Worm (Caenorhabditis elegans) whole organism, L1 larva: ENCODE results near the gene immp-1.

Source experiments
- C04F5.9 ChIP-seq: sonication (generic microtip); optimal IDR thresholded peaks from 2 replicates; lab custom pipeline; 2016; ENCODE audit warnings: missing genetic modification characterization, missing compliant biosample characterization
- Y116A8C.19 ChIP-seq: sonication (generic microtip); optimal IDR thresholded peaks from 2 replicates; lab custom pipeline; 2016; ENCODE audit warnings: missing compliant biosample characterization, missing genetic modification characterization, borderline replicate concordance
- aha-1 ChIP-seq: fragments of 150-350 bp; optimal IDR thresholded peaks from 2 replicates; lab custom pipeline; 2014; ENCODE audit warnings: missing biosample characterization, missing genetic modification characterization
- ama-1 ChIP-seq: fragments of 150-350 bp; optimal IDR thresholded peaks from 2 replicates; lab custom pipeline; 2014
- blmp-1 ChIP-seq: fragments of 150-350 bp; optimal IDR thresholded peaks from 2 replicates; lab custom pipeline; 2014; ENCODE audit warnings: missing biosample characterization, missing genetic modification characterization
- ceh-63 ChIP-seq: fragments of 200-800 bp; sonication (Bioruptor generic); optimal IDR thresholded peaks from 2 replicates; lab custom pipeline; 2018; ENCODE audit warnings: mild to moderate bottlenecking, missing genetic modification characterization, missing compliant biosample characterization
- ceh-8 ChIP-seq: fragments of 200-800 bp; sonication (Bioruptor generic); optimal IDR thresholded peaks from 2 replicates; lab custom pipeline; 2018; ENCODE audit warnings: mild to moderate bottlenecking, missing genetic modification characterization, moderate library complexity, missing compliant biosample characterization
- ceh-82 ChIP-seq, 3 experiments: fragments of 150-350 bp in 1 of 3; sonication (generic microtip) in 2 of 3; optimal IDR thresholded peaks; 2 replicates each; lab custom pipeline; 2014 to 2017; ENCODE audit warnings: missing biosample characterization in 3 of 3, missing genetic modification characterization in 3 of 3
- ceh-88 ChIP-seq: fragments of 200-800 bp; sonication (Bioruptor generic); IDR thresholded peaks from 2 replicates; pipeline ENCODE4 v1.3.6; 2022; ENCODE audit warnings: missing genetic modification characterization, missing compliant biosample characterization
- ceh-90 ChIP-seq: sonication (generic microtip); optimal IDR thresholded peaks from 2 replicates; lab custom pipeline; 2016; ENCODE audit warnings: missing genetic modification characterization, missing compliant biosample characterization
- dpl-1 ChIP-seq, 3 experiments: fragments of 150-350 bp in 2 of 3; sonication (generic microtip) in 1 of 3; optimal IDR thresholded peaks; 2 replicates each; lab custom pipeline; 2014 to 2017; ENCODE audit warnings: missing biosample characterization in 3 of 3, missing genetic modification characterization in 3 of 3, missing genetic modification reagents in 3 of 3
- dsc-1 ChIP-seq: sonication (generic microtip); optimal IDR thresholded peaks from 2 replicates; lab custom pipeline; 2016; ENCODE audit warnings: mild to moderate bottlenecking, missing genetic modification characterization, missing compliant biosample characterization
- efl-1 ChIP-seq, 4 experiments: fragments of 150-350 bp; optimal IDR thresholded peaks in 3 of 4; peaks in 1 of 4; 1 replicate in 1 of 4; 2 replicates in 3 of 4; lab custom pipeline; 2014; ENCODE audit warnings: missing biosample characterization in 2 of 4, missing genetic modification characterization in 2 of 4, missing genetic modification reagents in 2 of 4
- efl-3 ChIP-seq: fragments of 200-800 bp; sonication (Bioruptor generic); optimal IDR thresholded peaks from 2 replicates; lab custom pipeline; 2018; ENCODE audit warnings: mild to moderate bottlenecking, missing genetic modification characterization, missing compliant biosample characterization
- ets-5 ChIP-seq: fragments of 200-800 bp; sonication (Bioruptor generic); IDR thresholded peaks from 2 replicates; pipeline ENCODE4 v1.3.6; 2022; ENCODE audit warnings: missing genetic modification characterization, missing compliant biosample characterization
- fkh-10 ChIP-seq: sonication (generic microtip); optimal IDR thresholded peaks from 2 replicates; lab custom pipeline; 2017; ENCODE audit warnings: missing biosample characterization, missing genetic modification reagents, missing genetic modification characterization
- fos-1 ChIP-seq: fragments of 150-350 bp; optimal IDR thresholded peaks from 2 replicates; lab custom pipeline; 2014; ENCODE audit warnings: missing biosample characterization, missing genetic modification characterization
- grh-1 ChIP-seq: fragments of 200-800 bp; sonication (Bioruptor generic); IDR thresholded peaks from 2 replicates; pipeline ENCODE4 v1.3.6; 2022; ENCODE audit warnings: missing genetic modification reagents, missing genetic modification characterization, missing compliant biosample characterization
- hlh-17 ChIP-seq: fragments of 200-800 bp; sonication (Bioruptor generic); optimal IDR thresholded peaks from 2 replicates; lab custom pipeline; 2018; ENCODE audit warnings: missing genetic modification characterization, mild to moderate bottlenecking, missing compliant biosample characterization, moderate library complexity, borderline replicate concordance
- hpl-2 ChIP-seq: fragments of 150-350 bp; optimal IDR thresholded peaks from 2 replicates; lab custom pipeline; 2014; ENCODE audit warnings: missing biosample characterization, missing genetic modification reagents, missing genetic modification characterization
- irx-1 ChIP-seq: sonication (generic microtip); optimal IDR thresholded peaks from 2 replicates; lab custom pipeline; 2016; ENCODE audit warnings: missing genetic modification characterization, missing compliant biosample characterization
- isw-1 ChIP-seq: fragments of 200-800 bp; sonication (Bioruptor generic); IDR thresholded peaks from 2 replicates; pipeline ENCODE4 v1.3.6; 2022; ENCODE audit warnings: missing genetic modification characterization, missing compliant biosample characterization
- lin-14 ChIP-seq: fragments of 200-800 bp; sonication (Bioruptor generic); optimal IDR thresholded peaks from 2 replicates; lab custom pipeline; 2018; ENCODE audit warnings: mild to moderate bottlenecking, missing genetic modification characterization, moderate library complexity, missing compliant biosample characterization
- lin-39 ChIP-seq: fragments of 150-350 bp; optimal IDR thresholded peaks from 2 replicates; lab custom pipeline; 2014; ENCODE audit warnings: missing biosample characterization, missing genetic modification reagents, missing genetic modification characterization
- lir-3 ChIP-seq: sonication (generic microtip); optimal IDR thresholded peaks from 2 replicates; lab custom pipeline; 2016; ENCODE audit warnings: mild to moderate bottlenecking, missing genetic modification characterization, moderate library complexity, missing compliant biosample characterization; ENCODE audit not compliant: poor library complexity
- lsy-2 ChIP-seq, 2 experiments: fragments of 150-350 bp; optimal IDR thresholded peaks; 2 replicates each; lab custom pipeline; 2014; ENCODE audit warnings: missing biosample characterization in 2 of 2, missing genetic modification characterization in 2 of 2
- mdl-1 ChIP-seq, 2 experiments: fragments of 150-350 bp; optimal IDR thresholded peaks; 2 replicates each; lab custom pipeline; 2014 to 2017; ENCODE audit warnings: missing biosample characterization in 2 of 2, missing genetic modification characterization in 2 of 2, inconsistent platforms in 1 of 2
- mep-1 ChIP-seq: fragments of 150-350 bp; optimal IDR thresholded peaks from 2 replicates; lab custom pipeline; 2014; ENCODE audit warnings: missing biosample characterization, missing genetic modification characterization
- nhr-12 ChIP-seq: sonication (generic microtip); optimal IDR thresholded peaks from 2 replicates; lab custom pipeline; 2017; ENCODE audit warnings: missing biosample characterization, missing genetic modification characterization
- nhr-19 ChIP-seq: fragments of 200-800 bp; sonication (Bioruptor generic); conservative IDR thresholded peaks from 2 replicates; pipeline ENCODE4 v1.3.6; 2022; ENCODE audit warnings: missing genetic modification characterization, missing compliant biosample characterization
- nhr-20 ChIP-seq: sonication (generic microtip); optimal IDR thresholded peaks from 2 replicates; lab custom pipeline; 2016; ENCODE audit warnings: mild to moderate bottlenecking, missing genetic modification characterization, missing compliant biosample characterization
- nhr-237 ChIP-seq: fragments of 150-350 bp; optimal IDR thresholded peaks from 2 replicates; lab custom pipeline; 2014; ENCODE audit warnings: missing biosample characterization, missing genetic modification characterization
- nhr-28 ChIP-seq: fragments of 150-350 bp; optimal IDR thresholded peaks from 2 replicates; lab custom pipeline; 2014; ENCODE audit warnings: missing biosample characterization, missing genetic modification characterization
- nhr-76 ChIP-seq: sonication (generic microtip); optimal IDR thresholded peaks from 2 replicates; lab custom pipeline; 2017; ENCODE audit warnings: missing biosample characterization, missing genetic modification characterization
- nhr-85 ChIP-seq: sonication (generic microtip); peaks from one replicate; lab custom pipeline; 2016; ENCODE audit warnings: missing genetic modification characterization, inconsistent platforms, missing compliant biosample characterization
- pag-3 ChIP-seq: sonication (generic microtip); optimal IDR thresholded peaks from 2 replicates; lab custom pipeline; 2017; ENCODE audit warnings: missing genetic modification characterization, mild to moderate bottlenecking, missing compliant biosample characterization, antibody characterized with exemption, borderline replicate concordance; ENCODE audit not compliant: insufficient read depth
- pax-3 ChIP-seq: fragments of 200-800 bp; sonication (Bioruptor generic); optimal IDR thresholded peaks from 2 replicates; lab custom pipeline; 2018; ENCODE audit warnings: mild to moderate bottlenecking, missing genetic modification characterization, moderate library complexity, missing compliant biosample characterization
- rnt-1 ChIP-seq: sonication (generic microtip); optimal IDR thresholded peaks from 2 replicates; lab custom pipeline; 2016; ENCODE audit warnings: mild to moderate bottlenecking, missing genetic modification characterization, moderate library complexity, missing compliant biosample characterization
- skn-1 ChIP-seq: fragments of 150-350 bp; optimal IDR thresholded peaks from 2 replicates; lab custom pipeline; 2014; ENCODE audit warnings: missing biosample characterization, missing genetic modification characterization
- snpc-4 ChIP-seq: fragments of 150-350 bp; optimal IDR thresholded peaks from 2 replicates; lab custom pipeline; 2014; ENCODE audit warnings: missing biosample characterization, missing genetic modification characterization
- snu-23 ChIP-seq: sonication (generic microtip); optimal IDR thresholded peaks from 2 replicates; lab custom pipeline; 2016; ENCODE audit warnings: missing genetic modification characterization, missing compliant biosample characterization
- tbx-2 ChIP-seq: sonication (generic microtip); optimal IDR thresholded peaks from 2 replicates; lab custom pipeline; 2016; ENCODE audit warnings: missing genetic modification characterization, missing compliant biosample characterization
- tlp-1 ChIP-seq: fragments of 150-350 bp; optimal IDR thresholded peaks from 2 replicates; lab custom pipeline; 2014; ENCODE audit warnings: missing biosample characterization, missing genetic modification characterization
- unc-130 ChIP-seq: fragments of 150-350 bp; optimal IDR thresholded peaks from 2 replicates; lab custom pipeline; 2017; ENCODE audit warnings: missing biosample characterization, missing genetic modification characterization, inconsistent platforms
- unc-30 ChIP-seq: sonication (generic microtip); optimal IDR thresholded peaks from 2 replicates; lab custom pipeline; 2017; ENCODE audit warnings: missing biosample characterization, missing genetic modification characterization
- unc-62 ChIP-seq: fragments of 150-350 bp; optimal IDR thresholded peaks from 2 replicates; lab custom pipeline; 2014; ENCODE audit warnings: missing biosample characterization, missing genetic modification reagents, missing genetic modification characterization
- vab-15 ChIP-seq: sonication (generic microtip); optimal IDR thresholded peaks from 2 replicates; lab custom pipeline; 2017; ENCODE audit warnings: missing genotype, mild to moderate bottlenecking, missing genetic modification characterization, missing compliant biosample characterization
- xbp-1 ChIP-seq: sonication (generic microtip); optimal IDR thresholded peaks from 2 replicates; lab custom pipeline; 2016; ENCODE audit warnings: missing genetic modification characterization, missing compliant biosample characterization
- ztf-4 ChIP-seq: fragments of 150-350 bp; optimal IDR thresholded peaks from 2 replicates; lab custom pipeline; 2014; ENCODE audit warnings: missing biosample characterization, missing genetic modification characterization

The immp-1 gene

DNA sequence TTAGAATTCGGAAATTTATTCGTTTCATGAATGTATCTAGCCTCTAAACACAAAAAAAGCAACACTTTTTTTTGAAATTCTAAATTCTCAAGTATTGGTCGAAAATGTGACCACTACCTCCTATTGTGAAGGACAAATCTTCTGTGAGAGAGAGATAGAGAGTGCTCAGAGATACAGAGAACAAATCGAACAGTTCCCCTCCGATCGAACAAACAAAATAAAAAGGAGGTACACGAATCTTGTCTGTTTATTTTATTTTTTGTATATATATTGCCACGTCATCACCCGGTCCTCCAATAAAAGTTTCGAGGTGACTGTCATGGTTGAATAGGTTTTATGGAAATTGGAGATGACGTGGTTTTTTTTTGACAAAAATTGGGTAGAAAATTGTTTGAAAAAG, 33.9 kb upstream of the immp-1 start:
- TF ChIP-seq blmp-1 (tag; lab: Kevin White, UChicago) (peak; percentile 13), xbp-1 (peak; percentile 4), ceh-63 (GFP tag; lab: Kevin White, UChicago) (no peak), vab-15 (tag; lab: Kevin White, UChicago) (no peak), lin-14 (peak; percentile 43)
- TF ChIP-seq, all 84 proteins: peak for 3

DNA sequence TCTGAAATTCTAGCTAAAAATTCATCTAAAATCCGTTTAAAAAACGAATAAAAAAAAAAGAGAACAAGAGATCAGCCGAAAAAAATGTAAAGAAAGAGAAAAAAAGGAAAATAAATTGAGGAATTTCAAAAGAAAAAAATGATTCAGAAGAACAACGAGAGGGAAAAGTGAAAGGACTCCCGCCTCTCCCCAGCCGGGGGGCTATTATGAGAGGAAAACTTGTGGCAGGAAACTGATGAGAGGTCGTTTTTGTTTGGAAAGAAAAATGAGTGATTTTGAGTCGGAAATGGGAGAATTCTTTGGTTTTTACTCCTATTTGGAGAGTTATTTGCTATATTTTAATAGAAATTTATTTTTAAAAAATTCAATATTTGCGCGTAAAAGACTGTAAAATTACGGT, 32.6 kb upstream of the immp-1 start:
- no peak for TF ChIP-seq snu-23 (GFP tag; lab: Kevin White, UChicago)
- TF ChIP-seq ceh-82 (tag; optimal IDR thresholded peaks at IDR 0.05; lab: Kevin White, UChicago) = no peak
- TF ChIP-seq nhr-28 (tag; lab: Kevin White, UChicago) = no peak
- TF ChIP-seq nhr-12 (tag; lab: Kevin White, UChicago) = no peak
- TF ChIP-seq ceh-8 (GFP tag; lab: Kevin White, UChicago) = no peak
- no peak for TF ChIP-seq nhr-76
- TF ChIP-seq lsy-2 (tag; optimal IDR thresholded peaks at IDR 0.05; lab: Kevin White, UChicago) = no peak
- TF ChIP-seq lin-14 = peak; percentile 38
- no peak for TF ChIP-seq unc-30 (tag; lab: Kevin White, UChicago)
- no peak for TF ChIP-seq vab-15 (tag; lab: Kevin White, UChicago)
- peak; percentile 89 for TF ChIP-seq blmp-1 (tag; lab: Kevin White, UChicago)
- no peak for TF ChIP-seq irx-1
- peak; percentile 54 for TF ChIP-seq nhr-85
- no peak for TF ChIP-seq tbx-2 (tag; lab: Kevin White, UChicago)
- TF ChIP-seq mep-1 (tag; lab: Kevin White, UChicago) = no peak
- no peak for TF ChIP-seq aha-1 (tag; lab: Kevin White, UChicago)
- TF ChIP-seq efl-1 (optimal IDR thresholded peaks at IDR 0.05; lab: Kevin White, UChicago) = no peak
- no peak for TF ChIP-seq efl-1 (GFP tag; optimal IDR thresholded peaks at IDR 0.05 in 1 of 2; lab: Kevin White, UChicago)
- TF ChIP-seq ets-5 (GFP tag; lab: Robert Waterston, UW) = no peak
- no peak for TF ChIP-seq Y116A8C.19 (tag; lab: Kevin White, UChicago)
- TF ChIP-seq nhr-237 = no peak
- TF ChIP-seq hlh-17 = no peak
- TF ChIP-seq lin-39 (tag; lab: Kevin White, UChicago) = no peak
- TF ChIP-seq pax-3 = no peak
- TF ChIP-seq unc-62 (GFP tag; lab: Kevin White, UChicago) = no peak

DNA sequence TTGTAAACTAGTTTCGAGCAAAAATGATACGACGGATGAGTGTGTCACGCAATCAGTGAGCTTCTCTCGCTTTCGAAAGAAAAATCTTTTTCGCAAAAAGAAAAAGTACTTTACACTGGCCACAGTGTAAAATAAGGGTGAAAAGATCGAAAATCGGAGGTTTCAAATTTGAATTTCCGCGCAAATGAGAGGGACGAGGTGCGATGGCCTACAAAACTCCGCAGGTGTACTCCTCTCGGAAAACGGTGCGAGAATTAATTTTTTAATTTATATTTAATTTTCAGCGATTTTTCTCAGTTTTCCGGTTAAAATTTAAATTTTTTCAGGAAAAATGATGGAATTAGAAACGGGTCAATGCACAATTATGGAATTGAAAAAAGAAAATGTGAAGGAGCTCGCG, 28.0 kb upstream of the immp-1 start, which contains the start of gene mrt-2:
Gene mrt-2 (plus strand): TSS at position 49 of the 400 bp plus-strand sequence.
- TF ChIP-seq ceh-88 (peak; percentile 71; the same call in 1 of the 2 replicates), rnt-1 (tag; lab: Kevin White, UChicago) (no peak), C04F5.9 (peak; percentile 91), hpl-2 (no peak), dsc-1 (tag; lab: Kevin White, UChicago) (peak; percentile 95), dpl-1 (GFP tag; optimal IDR thresholded peaks at IDR 0.05; lab: Kevin White, UChicago) (peak; percentile 94 to 96 (median 96)), lsy-2 (tag; optimal IDR thresholded peaks at IDR 0.05; lab: Kevin White, UChicago) (peak; percentile 86 to 88), nhr-19 (GFP tag; lab: Robert Waterston, UW) (peak; percentile 90), xbp-1 (peak; percentile 88), vab-15 (tag; lab: Kevin White, UChicago) (peak; percentile 64), ama-1 (no peak), fkh-10 (GFP tag; lab: Kevin White, UChicago) (peak; percentile 23), lir-3 (tag; lab: Kevin White, UChicago) (no peak), isw-1 (GFP tag; lab: Robert Waterston, UW) (peak; percentile 78), fos-1 (tag; lab: Kevin White, UChicago) (peak; percentile 48), nhr-20 (tag; lab: Kevin White, UChicago) (peak; percentile 92), skn-1 (peak; percentile 78), efl-3 (peak; percentile 19), nhr-76 (no peak), ztf-4 (tag; lab: Kevin White, UChicago) (no peak), ceh-90 (tag; lab: Kevin White, UChicago) (peak; percentile 99), grh-1 (GFP tag; lab: Robert Waterston, UW) (peak; percentile 82), unc-130 (tag; lab: Kevin White, UChicago) (peak; percentile 76), snpc-4 (peak; percentile 37), mdl-1 (tag; optimal IDR thresholded peaks at IDR 0.05; lab: Kevin White, UChicago) (peak in 1 of 2 experiments; percentile 58), pag-3 (no peak), nhr-28 (tag; lab: Kevin White, UChicago) (no peak), tlp-1 (no peak), efl-1 (optimal IDR thresholded peaks at IDR 0.05; lab: Kevin White, UChicago) (peak; percentile 95 to 97), efl-1 (GFP tag; optimal IDR thresholded peaks at IDR 0.05 in 1 of 2; lab: Kevin White, UChicago) (peak; percentile 97 to 100)
